Fruit fly (Drosophila melanogaster): ENCODE measurements around the gene DCP2.

- no peak for TF ChIP-seq h (optimal IDR thresholded peaks at IDR 0.05)
- TF ChIP-seq psq (optimal IDR thresholded peaks at IDR 0.05), result no peak
- TF ChIP-seq ttk (optimal IDR thresholded peaks at IDR 0.05), result no peak
Measured at dm6 chr3L:15809768-15810167, 16.5 kb downstream of the DCP2 start.
